Worm (Caenorhabditis elegans) whole organism, L4/young adult: ENCODE data around the gene gldi-9.

Source experiments
- W03F9.2 ChIP-seq: fragments of 150-350 bp; optimal IDR thresholded peaks from 2 replicates; lab custom pipeline; 2014; ENCODE audit warnings: missing biosample characterization, missing genetic modification characterization
- dao-5 ChIP-seq: sonication (generic microtip); optimal IDR thresholded peaks from 2 replicates; lab custom pipeline; 2016; ENCODE audit warnings: missing genotype, missing genetic modification characterization, moderate library complexity, missing compliant biosample characterization
- him-1 ChIP-seq: sonication (generic microtip); optimal IDR thresholded peaks from 2 replicates; lab custom pipeline; 2016; ENCODE audit warnings: missing genotype, missing genetic modification reagents, missing genetic modification characterization, missing compliant biosample characterization

The gldi-9 gene

ce11 chrIII:2756260-2756659, at the start of gene gldi-9:
TSS of gene gldi-9 (minus strand) at chrIII:2756360.
- TF ChIP-seq him-1 (tag; lab: Kevin White, UChicago): no peak
- TF ChIP-seq W03F9.2 (tag; lab: Kevin White, UChicago): no peak
- no peak for TF ChIP-seq dao-5

DNA sequence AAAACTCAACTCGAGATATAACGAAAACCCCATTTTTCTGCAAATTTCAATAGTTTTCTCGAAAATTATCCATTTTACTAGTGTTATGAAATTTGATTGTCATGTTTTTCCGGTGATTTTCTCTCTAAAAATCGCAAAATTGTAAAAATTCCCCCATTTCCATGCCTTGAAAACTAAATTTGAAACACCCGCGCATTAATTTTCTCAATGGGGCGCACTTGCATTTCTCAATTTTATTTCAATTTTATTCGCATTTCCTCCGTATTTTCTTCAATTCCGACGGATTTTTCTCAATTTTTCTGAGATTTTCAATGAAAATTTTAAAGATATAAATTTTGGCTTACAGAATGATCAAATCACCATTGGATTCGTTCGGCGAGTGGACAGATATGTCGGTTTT, 48.9 kb upstream of the gldi-9 start, which contains the start of gene Y71H2AM.3:
Gene Y71H2AM.3 (plus strand): TSS at position 347 of the 400 bp plus-strand sequence.
- TF ChIP-seq him-1 (tag; lab: Kevin White, UChicago) (no peak), dao-5 (no peak)

ce11 chrIII:2804461-2804860, 48.3 kb upstream of the gldi-9 start:
- peak; percentile 47 for TF ChIP-seq W03F9.2 (tag; lab: Kevin White, UChicago)
- TF ChIP-seq dao-5: no peak

- TF ChIP-seq him-1 (tag; lab: Kevin White, UChicago): no peak
- no peak for TF ChIP-seq W03F9.2 (tag; lab: Kevin White, UChicago)
- no peak for TF ChIP-seq dao-5
Measured at ce11 chrIII:2801800-2802515, 45.8 kb upstream of the gldi-9 start, which contains the start of the genes twk-45 and Y71H2AM.25. TSS of gene twk-45 (minus strand) at chrIII:2801900. TSS of gene Y71H2AM.25 (plus strand) at chrIII:2802465.

DNA sequence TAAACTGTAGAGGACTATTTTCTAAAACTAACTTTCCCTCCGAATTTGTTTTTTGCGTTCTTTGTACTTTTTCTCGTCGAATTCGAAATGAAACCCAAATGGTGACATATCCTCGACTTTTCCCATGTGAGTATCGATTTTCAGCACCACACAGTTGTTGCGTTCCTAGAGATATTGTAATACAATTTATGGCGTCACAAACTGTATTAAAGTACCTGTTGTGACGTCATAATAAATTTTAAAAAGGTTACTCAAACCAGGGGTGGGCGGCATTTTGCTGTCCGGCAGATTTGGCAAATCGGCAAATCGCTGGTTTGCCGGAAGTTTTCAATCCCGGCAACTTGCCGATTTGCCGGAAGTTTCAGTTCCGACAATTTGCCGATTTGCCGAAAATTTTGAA, 44.6 kb upstream of the gldi-9 start:
- TF ChIP-seq him-1 (tag; lab: Kevin White, UChicago): no peak
- no peak for TF ChIP-seq dao-5
- no peak for TF ChIP-seq W03F9.2 (tag; lab: Kevin White, UChicago)

DNA sequence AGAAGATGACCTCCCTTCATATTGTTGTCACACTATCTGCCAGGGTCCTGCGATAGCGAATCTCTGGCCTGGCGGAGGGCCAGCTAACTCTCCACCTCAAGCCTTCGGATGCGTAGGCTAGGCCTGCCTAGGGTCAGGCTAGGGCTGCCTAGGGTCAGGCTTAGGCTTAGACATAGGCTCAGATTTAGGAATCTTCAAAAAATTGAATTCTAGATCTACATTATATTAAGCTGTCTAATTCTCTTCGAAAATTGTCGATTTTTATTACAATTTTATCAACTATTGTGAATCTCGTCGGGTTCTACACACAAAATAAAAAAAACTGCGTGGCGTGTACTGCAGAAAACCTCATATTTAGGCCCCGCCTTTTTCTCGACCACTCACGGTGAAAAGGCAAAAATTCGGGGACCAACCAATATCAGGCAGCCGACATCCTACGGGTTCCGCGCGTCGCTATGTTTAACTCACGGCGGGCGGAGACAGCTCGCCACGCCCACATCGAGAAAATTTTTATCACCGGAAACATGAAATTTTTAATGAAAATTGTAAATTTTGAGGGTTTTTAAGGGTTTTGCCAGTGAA, 39.4 kb upstream of the gldi-9 start:
- TF ChIP-seq him-1 (tag; lab: Kevin White, UChicago) (no peak), W03F9.2 (tag; lab: Kevin White, UChicago) (no peak), dao-5 (no peak)

DNA sequence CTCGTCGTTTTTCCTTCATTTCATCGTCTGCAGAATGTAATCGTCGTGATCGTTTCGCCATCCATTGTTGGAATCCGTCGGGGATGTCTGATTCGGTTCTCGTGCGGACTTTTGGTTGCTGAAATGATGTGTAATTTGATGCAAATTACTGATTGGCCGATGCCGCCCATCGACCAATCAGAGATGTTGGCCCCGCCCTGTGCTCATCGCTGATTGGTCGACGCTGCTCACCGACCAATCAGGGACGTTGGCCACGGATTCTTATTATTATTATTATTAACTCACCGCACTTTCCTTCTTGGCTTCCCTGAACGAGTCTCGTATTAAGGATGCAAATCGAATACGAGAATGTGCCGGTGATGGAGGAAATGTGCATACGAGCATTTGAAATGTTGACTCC, 37.9 kb upstream of the gldi-9 start:
- TF ChIP-seq him-1 (tag; lab: Kevin White, UChicago) (no peak), dao-5 (no peak), W03F9.2 (tag; lab: Kevin White, UChicago) (no peak)

DNA sequence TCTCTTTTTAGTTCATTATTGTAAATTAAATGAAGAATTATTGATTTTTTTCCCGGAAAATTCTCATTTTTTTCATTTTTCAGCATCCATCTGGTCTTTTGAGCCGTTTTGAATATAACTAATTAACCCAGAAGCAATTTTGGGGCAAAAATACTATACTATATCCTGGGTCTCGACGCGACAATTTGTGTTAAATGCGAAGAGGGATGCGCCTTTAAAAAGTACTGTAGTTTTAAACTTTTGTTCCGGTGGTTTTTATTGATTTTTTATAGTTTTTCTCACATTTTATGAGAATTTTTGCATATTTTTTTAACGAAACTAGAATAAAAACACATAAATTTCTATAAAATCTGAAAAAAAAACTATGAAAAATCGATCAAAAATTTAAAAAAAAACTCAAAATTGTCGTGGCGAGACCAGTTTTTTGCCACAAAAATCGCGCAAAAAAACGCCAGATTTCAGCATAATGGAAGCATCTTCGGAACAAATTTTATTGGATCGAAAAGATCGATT, 31.9 kb upstream of the gldi-9 start, which contains the start of gene tbcc-1:
Gene tbcc-1 (plus strand): TSS at position 463 of the 513 bp plus-strand sequence.
- TF ChIP-seq him-1 (tag; lab: Kevin White, UChicago) (no peak), dao-5 (no peak), W03F9.2 (tag; lab: Kevin White, UChicago) (no peak)

ce11 chrIII:2786740-2787139, 30.6 kb upstream of the gldi-9 start, which contains the start of gene nduc-2:
TSS of gene nduc-2 (plus strand) at chrIII:2786852.
- no peak for TF ChIP-seq W03F9.2 (tag; lab: Kevin White, UChicago)
- TF ChIP-seq him-1 (tag; lab: Kevin White, UChicago): no peak
- TF ChIP-seq dao-5: no peak

DNA sequence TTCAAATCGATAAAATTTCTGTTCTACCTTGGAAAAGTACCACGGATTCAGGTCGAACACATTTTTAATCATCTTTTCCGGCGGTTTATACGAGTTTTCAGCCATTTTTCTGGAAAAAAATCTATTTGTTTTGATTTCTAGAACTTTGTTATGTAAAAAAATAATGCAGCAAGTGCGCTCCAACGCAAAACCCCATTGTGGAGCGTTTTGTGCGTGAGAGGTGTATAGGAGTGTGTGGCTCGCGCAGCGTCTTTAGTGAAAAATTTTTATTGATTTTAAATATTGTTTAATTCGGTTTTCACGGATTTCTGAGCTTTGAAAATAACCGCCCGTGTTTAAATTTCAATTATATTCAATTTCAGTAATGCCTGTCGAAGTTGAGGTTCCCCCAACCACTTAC, 29.7 kb upstream of the gldi-9 start, which contains the start of gene Y71H2AM.20:
Gene Y71H2AM.20 (minus strand): TSS at position 109 of the 400 bp plus-strand sequence.
- TF ChIP-seq dao-5 (no peak), him-1 (tag; lab: Kevin White, UChicago) (peak; percentile 37), W03F9.2 (tag; lab: Kevin White, UChicago) (peak; percentile 99)

- TF ChIP-seq him-1 (tag; lab: Kevin White, UChicago) (no peak), W03F9.2 (tag; lab: Kevin White, UChicago) (no peak), dao-5 (no peak)
Measured at ce11 chrIII:2781833-2782232, 25.7 kb upstream of the gldi-9 start.

DNA sequence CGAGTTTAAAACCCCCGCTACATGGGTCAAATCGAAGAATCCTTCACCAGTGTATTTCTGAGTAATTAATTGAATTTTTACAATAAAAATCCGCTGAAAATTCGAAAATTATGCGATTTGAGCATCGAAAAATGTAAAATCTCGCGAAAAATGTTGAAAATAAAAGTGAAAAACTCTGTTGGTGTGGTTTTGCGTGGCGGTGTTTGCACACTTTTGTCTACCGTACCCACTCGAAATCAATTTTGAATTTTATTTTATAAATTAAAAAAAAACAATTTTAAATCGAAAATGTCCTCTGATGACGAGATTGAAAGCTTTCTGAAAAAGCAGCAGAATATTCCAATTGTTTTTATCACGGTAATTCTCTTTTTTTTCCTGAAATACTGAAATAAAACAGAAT, 24.6 kb upstream of the gldi-9 start, which contains the start of gene Y71H2AM.6:
Gene Y71H2AM.6 (plus strand): TSS at position 264 of the 400 bp plus-strand sequence.
- no peak for TF ChIP-seq dao-5
- peak; percentile 61 for TF ChIP-seq W03F9.2 (tag; lab: Kevin White, UChicago)
- TF ChIP-seq him-1 (tag; lab: Kevin White, UChicago): no peak

- TF ChIP-seq him-1 (tag; lab: Kevin White, UChicago) (no peak), W03F9.2 (tag; lab: Kevin White, UChicago) (no peak), dao-5 (no peak)
Measured at ce11 chrIII:2780283-2780682, 24.1 kb upstream of the gldi-9 start.

- no peak for TF ChIP-seq W03F9.2 (tag; lab: Kevin White, UChicago)
- TF ChIP-seq him-1 (tag; lab: Kevin White, UChicago): no peak
- no peak for TF ChIP-seq dao-5
Measured at ce11 chrIII:2778655-2779054, 22.5 kb upstream of the gldi-9 start, which contains the start of gene laf-1. TSS of gene laf-1 (minus strand) at chrIII:2779053.
